Worm (Caenorhabditis elegans) whole organism, L1 larva: ENCODE data around the gene asp-1.

Experiments
- F16B12.6 ChIP-seq: fragments of 150-350 bp; optimal IDR thresholded peaks from 2 replicates; lab custom pipeline; 2014; ENCODE audit warnings: missing biosample characterization, missing genetic modification characterization
- efl-1 ChIP-seq, 4 experiments: fragments of 150-350 bp; optimal IDR thresholded peaks in 3 of 4; peaks in 1 of 4; 1 replicate in 1 of 4; 2 replicates in 3 of 4; lab custom pipeline; 2014; ENCODE audit warnings: missing biosample characterization in 2 of 4, missing genetic modification characterization in 2 of 4, missing genetic modification reagents in 2 of 4
- egl-27 ChIP-seq, 2 experiments: fragments of 150-350 bp in 1 of 2; sonication (generic microtip); optimal IDR thresholded peaks; 3 replicates each; lab custom pipeline; 2017 to 2018; ENCODE audit warnings: missing biosample characterization in 2 of 2, missing genetic modification characterization in 2 of 2, missing genetic modification reagents in 2 of 2
- fkh-10 ChIP-seq: sonication (generic microtip); optimal IDR thresholded peaks from 2 replicates; lab custom pipeline; 2017; ENCODE audit warnings: missing biosample characterization, missing genetic modification reagents, missing genetic modification characterization
- lin-13 ChIP-seq: fragments of 150-350 bp; optimal IDR thresholded peaks from 2 replicates; lab custom pipeline; 2014; ENCODE audit warnings: missing biosample characterization, missing genetic modification reagents, missing genetic modification characterization
- lir-3 ChIP-seq: sonication (generic microtip); optimal IDR thresholded peaks from 2 replicates; lab custom pipeline; 2016; ENCODE audit warnings: mild to moderate bottlenecking, missing genetic modification characterization, moderate library complexity, missing compliant biosample characterization; ENCODE audit not compliant: poor library complexity
- lsy-2 ChIP-seq, 2 experiments: fragments of 150-350 bp; optimal IDR thresholded peaks; 2 replicates each; lab custom pipeline; 2014; ENCODE audit warnings: missing biosample characterization in 2 of 2, missing genetic modification characterization in 2 of 2
- nhr-11 ChIP-seq: fragments of 150-350 bp; optimal IDR thresholded peaks from 2 replicates; lab custom pipeline; 2014; ENCODE audit warnings: missing biosample characterization, missing genetic modification characterization
- nhr-71 ChIP-seq: sonication (generic microtip); optimal IDR thresholded peaks from 2 replicates; lab custom pipeline; 2016; ENCODE audit warnings: mild to moderate bottlenecking, missing genetic modification characterization, moderate library complexity, missing compliant biosample characterization
- rnt-1 ChIP-seq: sonication (generic microtip); optimal IDR thresholded peaks from 2 replicates; lab custom pipeline; 2016; ENCODE audit warnings: mild to moderate bottlenecking, missing genetic modification characterization, moderate library complexity, missing compliant biosample characterization
- snpc-4 ChIP-seq: fragments of 150-350 bp; optimal IDR thresholded peaks from 2 replicates; lab custom pipeline; 2014; ENCODE audit warnings: missing biosample characterization, missing genetic modification characterization
- unc-130 ChIP-seq: fragments of 150-350 bp; optimal IDR thresholded peaks from 2 replicates; lab custom pipeline; 2017; ENCODE audit warnings: missing biosample characterization, missing genetic modification characterization, inconsistent platforms

ce11 chrV:19057602-19058001, 7.0 kb upstream of the asp-1 start:
- no peak for TF ChIP-seq lsy-2 (tag; optimal IDR thresholded peaks at IDR 0.05; lab: Kevin White, UChicago)
- TF ChIP-seq snpc-4 (tag; lab: Kevin White, UChicago): no peak
- no peak for TF ChIP-seq unc-130
- TF ChIP-seq egl-27 (tag; optimal IDR thresholded peaks at IDR 0.05; lab: Kevin White, UChicago): no peak
- no peak for TF ChIP-seq efl-1 (optimal IDR thresholded peaks at IDR 0.05; lab: Kevin White, UChicago)
- peak in 1 of 2 experiments; percentile 61 for TF ChIP-seq efl-1 (GFP tag; optimal IDR thresholded peaks at IDR 0.05 in 1 of 2; lab: Kevin White, UChicago)
- TF ChIP-seq lir-3 (tag; lab: Kevin White, UChicago): no peak
- no peak for TF ChIP-seq F16B12.6 (tag; lab: Kevin White, UChicago)
- TF ChIP-seq lin-13 (GFP tag; lab: Kevin White, UChicago): no peak
- TF ChIP-seq fkh-10: no peak
- TF ChIP-seq nhr-11 (tag; lab: Kevin White, UChicago): no peak
- TF ChIP-seq rnt-1 (tag; lab: Kevin White, UChicago): no peak
- no peak for TF ChIP-seq nhr-71 (tag; lab: Kevin White, UChicago)
